Fruit fly (Drosophila melanogaster) whole organism: ENCODE results near the gene TwdlV.

Experiments
- CG8478 ChIP-seq: fragments of >200 bp; optimal IDR thresholded peaks from 2 replicates; lab custom pipeline; 2018; ENCODE audit warnings: inconsistent platforms
- Dll ChIP-seq: fragments of >200 bp; optimal IDR thresholded peaks from 2 replicates; lab custom pipeline; 2017
- EcR ChIP-seq, 2 experiments: fragments of >200 bp; optimal IDR thresholded peaks; 2 replicates each; lab custom pipeline; 2017; ENCODE audit warnings: missing biosample characterization in 2 of 2, missing genetic modification characterization in 2 of 2, missing genetic modification reagents in 2 of 2
- pan ChIP-seq: fragments of >200 bp; optimal IDR thresholded peaks from 2 replicates; lab custom pipeline; 2017
- psq ChIP-seq: fragments of >200 bp; optimal IDR thresholded peaks from 2 replicates; lab custom pipeline; 2017
- usp ChIP-seq: fragments of >200 bp; optimal IDR thresholded peaks from 2 replicates; lab custom pipeline; 2017; ENCODE audit warnings: missing biosample characterization, missing genetic modification characterization, mixed read lengths

TwdlV gene

dm6 chr3R:4266470-4266869 is 12.0 kb downstream of the TwdlV start, which contains the start of gene CG1092:
CG1092 (plus strand) TSS chr3R:4266770.
- TF ChIP-seq Dll (lab: Kevin White, UChicago) (no peak), EcR (GFP tag; optimal IDR thresholded peaks at IDR 0.05; lab: Kevin White, UChicago) (no peak), usp (no peak), pan (lab: Kevin White, UChicago) (no peak), CG8478 (lab: Kevin White, UChicago) (no peak)

- TF ChIP-seq CG8478 (lab: Kevin White, UChicago) (no peak), pan (lab: Kevin White, UChicago) (no peak), usp (no peak), EcR (GFP tag; optimal IDR thresholded peaks at IDR 0.05; lab: Kevin White, UChicago) (no peak), Dll (lab: Kevin White, UChicago) (no peak), psq (lab: Kevin White, UChicago) (no peak)
Measured at dm6 chr3R:4268339-4268738, 13.8 kb downstream of the TwdlV start.

DNA sequence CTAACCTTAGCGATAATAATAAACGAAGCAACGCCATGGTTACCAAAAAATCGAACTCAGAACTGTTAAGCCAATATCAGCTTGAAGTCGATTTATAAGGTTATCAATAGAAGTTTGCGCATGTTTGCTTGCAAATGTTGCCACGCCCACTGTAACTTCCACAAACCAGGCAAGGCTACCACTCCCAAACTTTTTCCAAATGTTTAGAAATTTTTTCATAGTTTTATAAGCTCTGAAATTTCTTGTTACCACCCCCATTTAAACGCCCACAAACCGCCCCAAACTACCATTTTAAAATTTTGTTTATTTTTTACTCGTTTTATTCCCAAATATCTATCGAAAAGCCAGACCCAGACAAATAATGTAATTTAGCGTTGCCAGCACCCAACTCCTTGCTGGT is 23.3 kb downstream of the TwdlV start, which contains the start of gene flip:
flip (minus strand) TSS at position 101 of the 400 bp plus-strand sequence.
- no peak for TF ChIP-seq CG8478 (lab: Kevin White, UChicago)
- no peak for TF ChIP-seq usp
- no peak for TF ChIP-seq pan (lab: Kevin White, UChicago)
- TF ChIP-seq Dll (lab: Kevin White, UChicago), result no peak
- no peak for TF ChIP-seq EcR (GFP tag; optimal IDR thresholded peaks at IDR 0.05; lab: Kevin White, UChicago)
- no peak for TF ChIP-seq psq (lab: Kevin White, UChicago)

- TF ChIP-seq usp, result no peak
- TF ChIP-seq CG8478 (lab: Kevin White, UChicago), result no peak
- no peak for TF ChIP-seq EcR (GFP tag; optimal IDR thresholded peaks at IDR 0.05; lab: Kevin White, UChicago)
- no peak for TF ChIP-seq pan (lab: Kevin White, UChicago)
- no peak for TF ChIP-seq Dll (lab: Kevin White, UChicago)
- no peak for TF ChIP-seq psq (lab: Kevin White, UChicago)
Measured at dm6 chr3R:4280062-4280461, 25.6 kb downstream of the TwdlV start, which contains the start of gene cpx. cpx (plus strand) TSS chr3R:4280221.

dm6 chr3R:4281119-4281861 is 26.8 kb downstream of the TwdlV start:
- TF ChIP-seq EcR (GFP tag; optimal IDR thresholded peaks at IDR 0.05; lab: Kevin White, UChicago) (no peak), pan (lab: Kevin White, UChicago) (no peak), usp (no peak), CG8478 (lab: Kevin White, UChicago) (no peak), psq (lab: Kevin White, UChicago) (no peak)

DNA sequence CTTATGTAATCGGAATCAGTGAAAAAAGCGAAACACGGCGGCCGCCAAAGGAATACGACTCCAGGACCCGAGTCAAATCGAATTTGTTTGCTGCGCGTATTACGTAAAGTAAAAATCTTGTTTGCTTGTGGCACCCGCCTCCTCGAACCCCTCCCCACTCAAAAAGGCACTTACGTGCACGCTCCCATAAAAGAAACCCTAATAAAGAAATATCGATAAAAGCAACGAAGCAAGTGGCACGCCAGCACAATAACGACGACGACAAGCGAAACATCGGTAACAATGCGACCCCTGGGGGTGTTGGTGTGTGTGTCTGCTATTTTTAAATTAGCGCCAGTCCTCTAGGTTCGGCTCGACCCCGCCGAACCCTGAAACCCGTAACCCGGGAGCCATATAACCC is 27.7 kb downstream of the TwdlV start:
- TF ChIP-seq EcR (GFP tag; optimal IDR thresholded peaks at IDR 0.05; lab: Kevin White, UChicago), result no peak
- TF ChIP-seq CG8478 (lab: Kevin White, UChicago), result no peak
- no peak for TF ChIP-seq Dll (lab: Kevin White, UChicago)
- TF ChIP-seq usp, result no peak
- no peak for TF ChIP-seq pan (lab: Kevin White, UChicago)
- no peak for TF ChIP-seq psq (lab: Kevin White, UChicago)

- TF ChIP-seq psq (lab: Kevin White, UChicago) (no peak), CG8478 (lab: Kevin White, UChicago) (no peak), pan (lab: Kevin White, UChicago) (no peak), usp (no peak), Dll (lab: Kevin White, UChicago) (no peak), EcR (GFP tag; optimal IDR thresholded peaks at IDR 0.05; lab: Kevin White, UChicago) (no peak)
Measured at dm6 chr3R:4284376-4284953, 30.0 kb downstream of the TwdlV start.

DNA sequence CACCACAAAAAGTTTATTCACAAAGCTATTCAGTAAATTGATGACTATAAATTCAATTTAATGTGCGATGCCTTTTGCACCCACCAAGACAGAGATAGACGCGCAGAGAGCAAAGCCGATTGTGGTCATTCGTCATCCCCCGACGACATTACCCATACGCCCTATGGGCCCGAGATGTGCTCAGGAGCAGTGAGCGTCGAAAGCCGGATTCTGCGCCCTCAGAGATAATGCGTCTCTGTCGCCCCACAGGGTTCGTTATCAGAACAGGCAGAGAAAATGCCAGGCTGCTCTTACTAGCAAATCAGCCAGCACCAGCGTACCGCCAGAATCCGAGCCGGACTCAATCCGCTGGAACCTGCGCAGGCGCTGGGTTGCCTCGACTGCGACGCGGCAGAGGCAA is 36.8 kb downstream of the TwdlV start:
- TF ChIP-seq psq (lab: Kevin White, UChicago), result no peak
- no peak for TF ChIP-seq Dll (lab: Kevin White, UChicago)
- no peak for TF ChIP-seq usp
- TF ChIP-seq EcR (GFP tag; optimal IDR thresholded peaks at IDR 0.05; lab: Kevin White, UChicago), result no peak
- no peak for TF ChIP-seq pan (lab: Kevin White, UChicago)
- no peak for TF ChIP-seq CG8478 (lab: Kevin White, UChicago)

DNA sequence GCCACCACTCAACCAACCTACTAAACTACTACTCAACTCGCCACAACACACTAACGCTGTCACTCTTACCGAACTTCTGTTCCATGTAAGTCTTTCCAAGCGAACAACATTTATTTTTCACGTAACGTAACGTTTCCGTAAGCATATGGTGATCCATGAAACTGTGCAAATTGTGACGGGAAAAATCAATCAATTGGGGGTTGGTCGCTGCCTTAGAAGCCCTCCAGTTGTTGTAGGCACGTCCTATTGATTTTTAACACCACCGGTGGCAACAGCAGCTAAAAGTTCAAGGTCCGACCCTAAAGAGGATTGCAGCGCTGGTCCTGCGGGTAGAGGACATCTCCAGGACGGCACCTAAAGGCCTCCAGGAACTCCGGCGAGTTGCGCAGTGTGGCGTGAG is 37.7 kb downstream of the TwdlV start:
- TF ChIP-seq psq (lab: Kevin White, UChicago) (no peak), CG8478 (lab: Kevin White, UChicago) (no peak), EcR (GFP tag; optimal IDR thresholded peaks at IDR 0.05; lab: Kevin White, UChicago) (no peak), Dll (lab: Kevin White, UChicago) (no peak), pan (lab: Kevin White, UChicago) (no peak), usp (no peak)

DNA sequence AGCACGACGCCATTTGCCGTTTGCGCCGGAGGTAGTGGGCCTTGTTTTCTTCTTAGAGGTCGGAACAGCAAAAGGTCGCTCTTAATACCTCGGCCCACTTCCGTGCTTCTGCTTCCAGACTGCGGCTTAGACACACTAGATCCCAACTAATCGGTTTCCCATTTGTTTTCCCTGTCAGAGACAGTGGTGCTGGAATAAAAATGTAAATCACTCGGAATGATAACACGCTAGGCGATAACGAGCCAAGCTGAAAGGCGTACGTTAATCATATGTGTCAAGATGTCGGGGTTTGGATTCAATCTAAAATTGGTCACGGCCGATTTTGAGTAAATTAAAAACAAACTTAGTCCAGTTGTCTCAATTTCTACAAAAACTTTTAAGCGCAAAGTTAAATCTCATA is 40.2 kb downstream of the TwdlV start, which contains the start of gene Nepl11:
Nepl11 (minus strand) TSS at position 152 of the 400 bp plus-strand sequence.
- no peak for TF ChIP-seq Dll (lab: Kevin White, UChicago)
- no peak for TF ChIP-seq CG8478 (lab: Kevin White, UChicago)
- no peak for TF ChIP-seq pan (lab: Kevin White, UChicago)
- TF ChIP-seq psq (lab: Kevin White, UChicago), result no peak
- TF ChIP-seq EcR (GFP tag; optimal IDR thresholded peaks at IDR 0.05; lab: Kevin White, UChicago), result no peak
- no peak for TF ChIP-seq usp

DNA sequence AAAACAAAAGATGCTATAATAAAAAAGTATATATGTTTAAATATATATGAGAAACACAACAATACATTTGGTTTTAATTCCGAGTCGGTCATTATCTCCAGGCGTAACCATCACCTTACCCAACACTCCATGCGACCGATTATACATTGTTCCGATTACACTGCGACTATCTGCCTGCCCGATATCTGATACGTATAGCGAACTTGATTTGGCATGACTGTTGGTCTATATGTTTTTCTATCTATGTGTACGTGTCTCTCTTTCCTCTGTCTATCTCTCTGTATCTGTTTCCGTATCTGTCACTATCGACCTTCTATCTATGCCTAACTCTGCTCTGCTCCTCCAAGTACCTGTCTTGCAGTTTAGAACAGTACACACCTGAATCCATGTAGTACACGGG is 47.0 kb downstream of the TwdlV start:
- TF ChIP-seq psq (lab: Kevin White, UChicago), result no peak
- no peak for TF ChIP-seq usp
- TF ChIP-seq CG8478 (lab: Kevin White, UChicago), result no peak
- no peak for TF ChIP-seq Dll (lab: Kevin White, UChicago)
- no peak for TF ChIP-seq EcR (GFP tag; optimal IDR thresholded peaks at IDR 0.05; lab: Kevin White, UChicago)
- no peak for TF ChIP-seq pan (lab: Kevin White, UChicago)
